Fruit fly (Drosophila melanogaster): ENCODE measurements around the gene alpha4GT1.

The alpha4GT1 gene

DNA sequence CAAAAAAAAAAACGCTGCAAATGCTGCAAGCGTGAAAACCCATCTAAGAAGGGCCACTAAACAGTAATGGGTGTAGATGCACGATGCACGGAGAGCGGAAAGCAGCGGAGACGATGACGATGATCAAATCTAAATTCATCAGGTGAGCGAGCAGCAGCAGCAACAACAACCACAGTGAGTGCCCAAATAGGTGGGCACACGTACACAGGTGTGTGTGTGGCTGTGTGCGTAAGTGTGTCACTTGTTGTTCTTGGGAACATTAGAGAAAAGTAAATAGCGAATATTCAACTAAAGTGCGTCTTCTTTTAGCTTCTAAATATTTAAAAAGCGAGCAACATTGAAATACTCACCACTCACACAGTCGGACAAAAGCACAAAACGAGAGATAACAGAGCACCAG, 29.7 kb downstream of the alpha4GT1 start (continued):
- TF ChIP-seq CG32767 (GFP tag; IDR thresholded peaks at IDR 0.05) (no peak), MESR4 (GFP tag; optimal IDR thresholded peaks at IDR 0.05) (peak; percentile 30), z (GFP tag; IDR thresholded peaks at IDR 0.05) (no peak), CG7786 (GFP tag; optimal IDR thresholded peaks at IDR 0.05) (no peak), mld (GFP tag; IDR thresholded peaks at IDR 0.05; ENCODE audit: partially characterized antibody) (0 out of 3 replicates have a peak, but pooled peaks have one; percentile 7), corto (GFP tag; optimal IDR thresholded peaks at IDR 0.05) (no peak), sim (GFP tag; IDR thresholded peaks at IDR 0.05) (no peak), Hey (tag; optimal IDR thresholded peaks at IDR 0.05) (peak; percentile 83), sens (GFP tag) (no peak), HmgZ (tag; optimal IDR thresholded peaks at IDR 0.05) (peak; percentile 13), CG10543 (GFP tag; optimal IDR thresholded peaks at IDR 0.05) (peak; percentile 66), CHES-1-like (GFP tag; optimal IDR thresholded peaks at IDR 0.05) (peak; percentile 5), CG6854 (GFP tag; optimal IDR thresholded peaks at IDR 0.05) (no peak), HLH54F (GFP tag; optimal IDR thresholded peaks at IDR 0.05) (no peak), CG12071 (GFP tag; optimal IDR thresholded peaks at IDR 0.05) (no peak), CG13296 (GFP tag; optimal IDR thresholded peaks at IDR 0.05) (peak; percentile 14), B-H1 (GFP tag; IDR thresholded peaks at IDR 0.05) (no peak), Gsc (GFP tag; IDR thresholded peaks at IDR 0.05) (no peak), CG1832 (GFP tag; optimal IDR thresholded peaks at IDR 0.05) (no peak), kah (GFP tag; optimal IDR thresholded peaks at IDR 0.05) (peak; percentile 36), cg (GFP tag; optimal IDR thresholded peaks at IDR 0.05) (peak; percentile 82), otp (GFP tag; IDR thresholded peaks at IDR 0.05) (no peak), knrl (GFP tag; IDR thresholded peaks at IDR 0.05; ENCODE audit: partially characterized antibody) (no peak), CG4617 (GFP tag; optimal IDR thresholded peaks at IDR 0.05; ENCODE audit: borderline replicate concordance) (no peak), Kr (GFP tag; optimal IDR thresholded peaks at IDR 0.05) (no peak), CG14441 (GFP tag; IDR thresholded peaks at IDR 0.05) (no peak), gce (GFP tag; IDR thresholded peaks at IDR 0.05) (0 out of 3 replicates have a peak, but pooled peaks have one; percentile 26), CG17328 (GFP tag; IDR thresholded peaks at IDR 0.05) (no peak), CG34422 (GFP tag; IDR thresholded peaks at IDR 0.05) (peak; percentile 35; the same call in 1 of the 3 replicates), CG6813 (GFP tag; optimal IDR thresholded peaks at IDR 0.05) (peak; percentile 10), Aef1 (GFP tag; IDR thresholded peaks at IDR 0.05) (0 out of 3 replicates have a peak, but pooled peaks have one; percentile 29), da (GFP tag; optimal IDR thresholded peaks at IDR 0.05) (no peak), sd (tag; optimal IDR thresholded peaks at IDR 0.05) (no peak), chinmo (GFP tag; IDR thresholded peaks at IDR 0.05; ENCODE audit: partially characterized antibody) (peak; percentile 14; the same call in 1 of the 4 replicates), CG4854 (GFP tag; optimal IDR thresholded peaks at IDR 0.05) (no peak), rib (GFP tag; IDR thresholded peaks at IDR 0.05) (no peak), CG2875 (GFP tag; optimal IDR thresholded peaks at IDR 0.05) (no peak), CG13424 (tag; optimal IDR thresholded peaks at IDR 0.05) (no peak), mirr (GFP tag; optimal IDR thresholded peaks at IDR 0.05) (peak; percentile 41), CG17186 (GFP tag; optimal IDR thresholded peaks at IDR 0.05) (no peak), sima (GFP tag; optimal IDR thresholded peaks at IDR 0.05) (no peak), MBD-R2 (GFP tag; IDR thresholded peaks at IDR 0.05) (no peak), sisA (GFP tag; IDR thresholded peaks at IDR 0.05) (no peak), cad (GFP tag; optimal IDR thresholded peaks at IDR 0.05) (no peak), sug (tag; optimal IDR thresholded peaks at IDR 0.05) (peak; percentile 13), YL-1 (GFP tag; optimal IDR thresholded peaks at IDR 0.05) (no peak), CG4328 (GFP tag; optimal IDR thresholded peaks at IDR 0.05) (peak; percentile 8), CG3065 (GFP tag; optimal IDR thresholded peaks at IDR 0.05) (no peak), hkb (optimal IDR thresholded peaks at IDR 0.05) (no peak), hkb (GFP tag; IDR thresholded peaks at IDR 0.05) (peak; percentile 35; the same call in 1 of the 2 replicates), nerfin-1 (tag; optimal IDR thresholded peaks at IDR 0.05) (no peak)

Measured in whole organism, embryonic.